Worm (Caenorhabditis elegans): ENCODE data around the gene wee-1.1.

Gene wee-1.1

DNA sequence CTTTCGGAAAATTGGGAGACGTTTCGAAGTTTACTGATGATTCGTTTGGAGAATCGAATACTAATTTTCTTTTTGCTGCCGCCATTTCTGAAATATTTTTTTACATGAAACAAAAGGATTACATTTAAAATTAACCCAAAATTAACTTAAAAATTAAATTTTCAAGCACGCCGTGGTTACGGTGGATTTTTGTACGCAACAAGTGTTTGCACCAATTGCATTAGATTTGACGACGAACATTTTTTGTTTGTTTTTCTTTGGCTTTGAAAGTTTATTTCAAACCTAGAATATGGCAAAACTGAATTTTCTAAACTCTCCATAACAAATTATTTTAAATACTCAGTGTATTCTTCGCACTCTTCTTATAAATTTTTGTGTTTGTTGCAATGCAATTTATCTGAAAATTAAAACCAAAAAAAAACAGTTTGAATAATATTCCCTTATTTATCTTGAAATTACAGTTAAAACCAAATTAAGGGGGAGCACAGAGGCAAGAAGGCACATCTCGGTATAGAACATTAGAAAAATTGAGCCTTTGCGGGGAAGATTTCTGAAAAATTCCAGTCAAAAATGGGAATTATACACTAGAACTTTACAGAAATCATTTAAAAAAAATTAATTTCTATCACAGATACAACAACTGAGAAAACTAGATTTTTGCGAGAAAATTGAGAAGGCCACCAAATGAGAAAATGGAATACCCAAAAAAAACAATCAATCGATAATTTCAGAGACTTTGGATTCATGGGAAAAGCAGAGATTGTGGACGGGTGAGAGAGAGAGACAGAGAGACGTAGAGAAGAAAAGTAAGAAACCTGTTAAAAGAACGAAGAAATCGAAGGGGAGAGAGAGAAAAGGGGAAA, 33.9 kb upstream of the wee-1.1 start, which contains the start of gene hal-3:
hal-3 (minus strand) TSS at position 87 of the 863 bp plus-strand sequence.
- TF ChIP-seq aha-1 (tag), result peak; percentile 75
- TF ChIP-seq ZK337.2 (GFP tag; IDR thresholded peaks at IDR 0.05), result no peak
- TF ChIP-seq zfp-2 (tag; optimal IDR thresholded peaks at IDR 0.05), result no peak
- peak; percentile 18 for TF ChIP-seq sdz-12 (GFP tag; optimal IDR thresholded peaks at IDR 0.05)
- TF ChIP-seq zip-11 (GFP tag; IDR thresholded peaks at IDR 0.05), result no peak
- no peak for TF ChIP-seq ceh-44 (GFP tag; IDR thresholded peaks at IDR 0.05)
- TF ChIP-seq tra-1 (GFP tag; IDR thresholded peaks at IDR 0.05), result no peak
- no peak for TF ChIP-seq dve-1 (tag; optimal IDR thresholded peaks at IDR 0.05; ENCODE audit: insufficient read depth)
- no peak for TF ChIP-seq saeg-2 (GFP tag; IDR thresholded peaks at IDR 0.05)
- TF ChIP-seq nhr-48 (tag; optimal IDR thresholded peaks at IDR 0.05), result no peak
- TF ChIP-seq F26F4.8 (GFP tag; conservative IDR thresholded peaks at IDR 0.05), result no peak
- no peak for TF ChIP-seq daf-16 (GFP tag; optimal IDR thresholded peaks at IDR 0.05)
- TF ChIP-seq daf-16 (tag; optimal IDR thresholded peaks at IDR 0.05), result no peak
- peak; percentile 42 for TF ChIP-seq pha-4 (GFP tag; IDR thresholded peaks at IDR 0.05)
- TF ChIP-seq pha-4 (tag; optimal IDR thresholded peaks at IDR 0.05), result no peak
- TF ChIP-seq mxl-3 (GFP tag; optimal IDR thresholded peaks at IDR 0.05), result no peak
- peak; percentile 18 for TF ChIP-seq nhr-102 (tag; optimal IDR thresholded peaks at IDR 0.05)
- no peak for TF ChIP-seq lin-15B (tag; optimal IDR thresholded peaks at IDR 0.05)
- no peak for TF ChIP-seq vab-7 (GFP tag; IDR thresholded peaks at IDR 0.05)
- 0 out of 2 replicates have a peak, but pooled peaks have one; percentile 14 for TF ChIP-seq dmd-8 (GFP tag; IDR thresholded peaks at IDR 0.05)
- no peak for TF ChIP-seq lsy-2 (tag; optimal IDR thresholded peaks at IDR 0.05)
- TF ChIP-seq madf-5 (GFP tag; IDR thresholded peaks at IDR 0.05), result no peak
- no peak for TF ChIP-seq daf-12 (tag; optimal IDR thresholded peaks at IDR 0.05)
- TF ChIP-seq nhr-237 (tag; optimal IDR thresholded peaks at IDR 0.05), result peak; percentile 10
- no peak; the same call in none of the 2 replicates for TF ChIP-seq lin-1 (GFP tag; IDR thresholded peaks at IDR 0.05)
- TF ChIP-seq Y105C5A.15 (GFP tag; IDR thresholded peaks at IDR 0.05), result no peak
- TF ChIP-seq ces-1 (GFP tag; optimal IDR thresholded peaks at IDR 0.05), result no peak
- no peak for TF ChIP-seq nhr-76 (tag; optimal IDR thresholded peaks at IDR 0.05)
- TF ChIP-seq mdt-29 (GFP tag; IDR thresholded peaks at IDR 0.05), result peak; percentile 39; the same call in 1 of the 2 replicates
- TF ChIP-seq dpl-1 (GFP tag; optimal IDR thresholded peaks at IDR 0.05), result no peak
- no peak for TF ChIP-seq ceh-32 (tag; optimal IDR thresholded peaks at IDR 0.05; ENCODE audit: poor library complexity)
- TF ChIP-seq F44E2.7 (GFP tag; IDR thresholded peaks at IDR 0.05), result no peak
- no peak for TF ChIP-seq nhr-28 (tag; optimal IDR thresholded peaks at IDR 0.05)
- TF ChIP-seq lir-3 (tag; optimal IDR thresholded peaks at IDR 0.05), result no peak
- TF ChIP-seq nhr-42 (GFP tag; IDR thresholded peaks at IDR 0.05), result no peak
- TF ChIP-seq hmg-1.1 (GFP tag; IDR thresholded peaks at IDR 0.05), result peak; percentile 14; the same call in 1 of the 2 replicates
- no peak for TF ChIP-seq nhr-41 (GFP tag; IDR thresholded peaks at IDR 0.05)
- peak; percentile 47; the same call in 1 of the 2 replicates for TF ChIP-seq arid-1 (GFP tag; conservative IDR thresholded peaks at IDR 0.05)
- no peak for TF ChIP-seq ZK546.5 (tag; optimal IDR thresholded peaks at IDR 0.05)
- TF ChIP-seq hlh-30 (tag; optimal IDR thresholded peaks at IDR 0.05; ENCODE audit: insufficient read depth), result no peak
- TF ChIP-seq ceh-20 (GFP tag; IDR thresholded peaks at IDR 0.05), result no peak
- no peak for TF ChIP-seq F37D6.2 (tag; optimal IDR thresholded peaks at IDR 0.05)
- TF ChIP-seq dmd-9 (GFP tag; IDR thresholded peaks at IDR 0.05), result no peak
- 0 out of 2 replicates have a peak, but pooled peaks have one; percentile 42 for TF ChIP-seq lim-7 (GFP tag; IDR thresholded peaks at IDR 0.05)
- TF ChIP-seq zag-1 (tag; optimal IDR thresholded peaks at IDR 0.05), result no peak
- no peak for TF ChIP-seq attf-4 (tag; optimal IDR thresholded peaks at IDR 0.05)
- TF ChIP-seq fos-1 (tag; optimal IDR thresholded peaks at IDR 0.05), result no peak
- TF ChIP-seq duxl-1 (tag; optimal IDR thresholded peaks at IDR 0.05; ENCODE audit: poor library complexity), result peak; percentile 38
- TF ChIP-seq spr-3 (GFP tag; optimal IDR thresholded peaks at IDR 0.05), result no peak
- no peak for TF ChIP-seq mxl-2 (GFP tag; conservative IDR thresholded peaks at IDR 0.05)

Data from whole organism, L4 larva.